Worm (Caenorhabditis elegans) whole organism, L4 larva: ENCODE data around the gene F52E1.3.

ENCODE experiments used
- F26F4.8 ChIP-seq: fragments of 200-800 bp; sonication (Bioruptor generic); conservative IDR thresholded peaks from 2 replicates; pipeline ENCODE4 v1.3.6; 2022; ENCODE audit warnings: missing genetic modification characterization, missing compliant biosample characterization
- F44E2.7 ChIP-seq: fragments of 200-800 bp; sonication (Bioruptor generic); IDR thresholded peaks from 2 replicates; pipeline ENCODE4 v2.1.2; 2022; ENCODE audit warnings: missing genetic modification characterization, missing compliant biosample characterization
- R02D3.7 ChIP-seq: fragments of 150-350 bp; sonication (generic microtip); optimal IDR thresholded peaks from 3 replicates; lab custom pipeline; 2014; ENCODE audit warnings: missing biosample characterization, missing genetic modification characterization
- Y5F2A.4 ChIP-seq: fragments of 200-800 bp; sonication (Bioruptor generic); optimal IDR thresholded peaks from 2 replicates; lab custom pipeline; 2018; ENCODE audit warnings: mild to moderate bottlenecking, missing genetic modification characterization, missing compliant biosample characterization
- ZK337.2 ChIP-seq: fragments of 200-800 bp; sonication (Bioruptor generic); IDR thresholded peaks from 2 replicates; pipeline ENCODE4 v1.3.6; 2022; ENCODE audit warnings: missing genetic modification reagents, missing genetic modification characterization, missing compliant biosample characterization
- aha-1 ChIP-seq: fragments of 150-350 bp; peaks from one replicate; lab custom pipeline; 2014; ENCODE audit warnings: missing biosample characterization, missing genetic modification characterization
- aly-2 ChIP-seq: sonication (generic microtip); optimal IDR thresholded peaks from 2 replicates; lab custom pipeline; 2018; ENCODE audit warnings: missing biosample characterization, missing genetic modification characterization
- ama-1 ChIP-seq: fragments of 150-350 bp; optimal IDR thresholded peaks from 2 replicates; lab custom pipeline; 2014; ENCODE audit warnings: inconsistent platforms, mixed read lengths
- attf-4 ChIP-seq: sonication (generic microtip); optimal IDR thresholded peaks from 3 replicates; lab custom pipeline; 2017; ENCODE audit warnings: missing biosample characterization, missing genetic modification characterization
- ceh-28 ChIP-seq: fragments of 150-350 bp; optimal IDR thresholded peaks from 2 replicates; lab custom pipeline; 2014; ENCODE audit warnings: missing biosample characterization, missing genetic modification reagents, missing genetic modification characterization
- ceh-32 ChIP-seq: sonication (generic microtip); optimal IDR thresholded peaks from 2 replicates; lab custom pipeline; 2016; ENCODE audit warnings: mild to moderate bottlenecking, missing genetic modification characterization, missing compliant biosample characterization; ENCODE audit not compliant: poor library complexity
- ceh-62 ChIP-seq: sonication (generic microtip); optimal IDR thresholded peaks from 2 replicates; lab custom pipeline; 2017; ENCODE audit warnings: missing biosample characterization, missing genetic modification characterization
- ces-1 ChIP-seq: fragments of 150-350 bp; sonication (generic microtip); optimal IDR thresholded peaks from 4 replicates; lab custom pipeline; 2014; ENCODE audit warnings: missing biosample characterization, missing genetic modification reagents, missing genetic modification characterization
- daf-16 ChIP-seq, 3 experiments: sonication (generic microtip); optimal IDR thresholded peaks; 2 replicates each; lab custom pipeline; 2016 to 2017; ENCODE audit warnings: missing genetic modification characterization in 3 of 3, missing genetic modification reagents in 3 of 3, mild to moderate bottlenecking in 2 of 3, missing compliant biosample characterization in 2 of 3, missing biosample characterization in 1 of 3, moderate library complexity in 1 of 3
- dmd-6 ChIP-seq: fragments of 200-800 bp; sonication (Bioruptor generic); IDR thresholded peaks from 2 replicates; pipeline ENCODE4 v1.3.6; 2022; ENCODE audit warnings: missing genetic modification reagents, missing genetic modification characterization, missing compliant biosample characterization
- dpl-1 ChIP-seq: fragments of 150-350 bp; optimal IDR thresholded peaks from 2 replicates; lab custom pipeline; 2014; ENCODE audit warnings: missing biosample characterization, missing genetic modification reagents, missing genetic modification characterization
- duxl-1 ChIP-seq: sonication (generic microtip); optimal IDR thresholded peaks from 2 replicates; lab custom pipeline; 2016; ENCODE audit warnings: mild to moderate bottlenecking, missing genetic modification characterization, moderate library complexity, missing compliant biosample characterization; ENCODE audit not compliant: poor library complexity
- dve-1 ChIP-seq: sonication (generic microtip); optimal IDR thresholded peaks from 2 replicates; lab custom pipeline; 2017; ENCODE audit warnings: antibody characterized with exemption, mild to moderate bottlenecking, missing genetic modification characterization, missing compliant biosample characterization; ENCODE audit not compliant: insufficient read depth
- gei-8 ChIP-seq: fragments of 200-800 bp; sonication (Bioruptor generic); optimal IDR thresholded peaks from 2 replicates; lab custom pipeline; 2018; ENCODE audit warnings: mild to moderate bottlenecking, missing genetic modification characterization, missing compliant biosample characterization
- hlh-11 ChIP-seq: fragments of 200-800 bp; sonication (Bioruptor generic); optimal IDR thresholded peaks from 2 replicates; lab custom pipeline; 2018; ENCODE audit warnings: mild to moderate bottlenecking, missing genetic modification characterization, missing compliant biosample characterization
- hmg-1.1 ChIP-seq: fragments of 200-800 bp; sonication (Bioruptor generic); IDR thresholded peaks from 2 replicates; pipeline ENCODE4 v1.3.6; 2022; ENCODE audit warnings: missing genetic modification reagents, missing genetic modification characterization, missing compliant biosample characterization
- lin-29 ChIP-seq: fragments of 200-800 bp; sonication (Bioruptor generic); IDR thresholded peaks from 2 replicates; pipeline ENCODE4 v1.3.6; 2022; ENCODE audit warnings: missing genetic modification reagents, missing genetic modification characterization, missing compliant biosample characterization
- lin-38 ChIP-seq: fragments of 200-800 bp; sonication (Bioruptor generic); IDR thresholded peaks from 2 replicates; pipeline ENCODE4 v1.3.6; 2022; ENCODE audit warnings: missing genetic modification reagents, missing genetic modification characterization, missing compliant biosample characterization
- madf-5 ChIP-seq, 2 experiments: fragments of 200-800 bp; sonication (Bioruptor generic); IDR thresholded peaks; 2 replicates each; pipeline ENCODE4 v1.3.6; 2022; ENCODE audit warnings: missing compliant biosample characterization in 2 of 2, missing genetic modification characterization in 2 of 2
- mep-1 ChIP-seq: fragments of 150-350 bp; sonication (generic microtip); optimal IDR thresholded peaks from 3 replicates; lab custom pipeline; 2014; ENCODE audit warnings: missing biosample characterization, missing genetic modification characterization
- mxl-2 ChIP-seq: fragments of 200-800 bp; sonication (Bioruptor generic); conservative IDR thresholded peaks from 2 replicates; pipeline ENCODE4 v1.3.6; 2022; ENCODE audit warnings: missing genetic modification reagents, missing genetic modification characterization, missing compliant biosample characterization
- nhr-111 ChIP-seq: fragments of 200-800 bp; sonication (Bioruptor generic); optimal IDR thresholded peaks from 2 replicates; lab custom pipeline; 2018; ENCODE audit warnings: mild to moderate bottlenecking, missing genetic modification characterization, missing compliant biosample characterization
- nhr-28 ChIP-seq: fragments of 150-350 bp; optimal IDR thresholded peaks from 2 replicates; lab custom pipeline; 2014; ENCODE audit warnings: missing biosample characterization, missing genetic modification characterization
- nhr-41 ChIP-seq: fragments of 200-800 bp; sonication (Bioruptor generic); IDR thresholded peaks from 2 replicates; pipeline ENCODE4 v1.3.6; 2022; ENCODE audit warnings: missing genetic modification reagents, missing genetic modification characterization, missing compliant biosample characterization
- nhr-6 ChIP-seq: fragments of 150-350 bp; optimal IDR thresholded peaks from 2 replicates; lab custom pipeline; 2014; ENCODE audit warnings: missing biosample characterization, missing genetic modification characterization
- pha-4 ChIP-seq, 2 experiments: fragments of 150-350 bp in 1 of 2; fragments of 200-800 bp in 1 of 2; sonication (Bioruptor generic) in 1 of 2; IDR thresholded peaks in 1 of 2; optimal IDR thresholded peaks in 1 of 2; 2 replicates each; pipeline versions ENCODE4 v1.3.6 to Lab custom; 2014 to 2022; ENCODE audit warnings: missing genetic modification characterization in 2 of 2, missing genetic modification reagents in 2 of 2, missing biosample characterization in 1 of 2, missing compliant biosample characterization in 1 of 2
- php-3 ChIP-seq: fragments of 200-800 bp; sonication (Bioruptor generic); IDR thresholded peaks from 2 replicates; pipeline ENCODE4 v1.3.6; 2022; ENCODE audit warnings: missing genetic modification reagents, missing genetic modification characterization, missing compliant biosample characterization
- pqm-1 ChIP-seq: sonication (generic microtip); optimal IDR thresholded peaks from 2 replicates; lab custom pipeline; 2017; ENCODE audit warnings: missing biosample characterization, missing genetic modification characterization
- set-16 ChIP-seq: fragments of 200-800 bp; sonication (Bioruptor generic); IDR thresholded peaks from 2 replicates; pipeline ENCODE4 v1.3.6; 2022; ENCODE audit warnings: missing genetic modification reagents, missing genetic modification characterization, missing compliant biosample characterization
- snpc-1.2 ChIP-seq: fragments of 200-800 bp; sonication (Bioruptor generic); IDR thresholded peaks from 2 replicates; pipeline ENCODE4 v1.3.6; 2022; ENCODE audit warnings: missing genetic modification reagents, missing genetic modification characterization, missing compliant biosample characterization
- spr-1 ChIP-seq: sonication (generic microtip); optimal IDR thresholded peaks from 2 replicates; lab custom pipeline; 2016; ENCODE audit warnings: mild to moderate bottlenecking, missing genetic modification characterization, missing compliant biosample characterization
- tag-97 ChIP-seq: fragments of 200-800 bp; sonication (Bioruptor generic); IDR thresholded peaks from 2 replicates; pipeline ENCODE4 v1.3.6; 2022; ENCODE audit warnings: missing genetic modification characterization, missing compliant biosample characterization
- tra-1 ChIP-seq: fragments of 200-800 bp; sonication (Bioruptor generic); IDR thresholded peaks from 2 replicates; pipeline ENCODE4 v1.3.6; 2022; ENCODE audit warnings: missing genetic modification reagents, missing genetic modification characterization, missing compliant biosample characterization
- vab-7 ChIP-seq: fragments of 200-800 bp; sonication (Bioruptor generic); IDR thresholded peaks from 2 replicates; pipeline ENCODE4 v1.3.6; 2022; ENCODE audit warnings: missing genetic modification reagents, missing genetic modification characterization, missing compliant biosample characterization
- zag-1 ChIP-seq: fragments of 150-350 bp; optimal IDR thresholded peaks from 2 replicates; lab custom pipeline; 2014; ENCODE audit warnings: missing biosample characterization, missing genetic modification characterization
- zip-11 ChIP-seq: fragments of 200-800 bp; sonication (Bioruptor generic); IDR thresholded peaks from 2 replicates; pipeline ENCODE4 v1.3.6; 2022; ENCODE audit warnings: missing genetic modification characterization, missing compliant biosample characterization
- zip-2 ChIP-seq: fragments of 150-350 bp; optimal IDR thresholded peaks from 2 replicates; lab custom pipeline; 2014; ENCODE audit warnings: missing biosample characterization, missing genetic modification characterization
- ztf-7 ChIP-seq: fragments of 150-350 bp; optimal IDR thresholded peaks from 2 replicates; lab custom pipeline; 2014; ENCODE audit warnings: missing biosample characterization, missing genetic modification characterization

Gene F52E1.3

ce11 chrV:8403152-8403551 is 8.6 kb downstream of the F52E1.3 start (continued):
- TF ChIP-seq pqm-1 (tag; lab: Kevin White, UChicago) (peak; percentile 32), dmd-6 (GFP tag; lab: Robert Waterston, UW) (peak; percentile 60)
- TF ChIP-seq, all 104 proteins: peak for 14

ce11 chrV:8403916-8404315 is 9.3 kb downstream of the F52E1.3 start:
- TF ChIP-seq pqm-1 (tag; lab: Kevin White, UChicago) (peak; percentile 4), hlh-11 (tag; lab: Kevin White, UChicago) (peak; percentile 27), mxl-2 (GFP tag; lab: Robert Waterston, UW) (no peak), ZK337.2 (GFP tag; lab: Robert Waterston, UW) (no peak), ceh-62 (tag; lab: Kevin White, UChicago) (no peak), dve-1 (tag; lab: Kevin White, UChicago) (peak; percentile 41), aly-2 (tag; lab: Kevin White, UChicago) (no peak), daf-16 (GFP tag; optimal IDR thresholded peaks at IDR 0.05; lab: Kevin White, UChicago) (no peak), daf-16 (tag; optimal IDR thresholded peaks at IDR 0.05; lab: Kevin White, UChicago) (peak; percentile 55)

ce11 chrV:8404339-8404738 is 9.7 kb downstream of the F52E1.3 start:
- TF ChIP-seq spr-1 (tag; lab: Kevin White, UChicago) (no peak), ztf-7 (tag; lab: Kevin White, UChicago) (no peak), hmg-1.1 (GFP tag; lab: Robert Waterston, UW) (0 out of 2 replicates have a peak, but pooled peaks have one; percentile 12), zip-11 (no peak), aha-1 (peak; percentile 12), F44E2.7 (GFP tag; lab: Robert Waterston, UW) (no peak), nhr-28 (tag; lab: Kevin White, UChicago) (peak; percentile 35)

ce11 chrV:8406155-8406554 is 11.6 kb downstream of the F52E1.3 start:
- TF ChIP-seq nhr-6 (tag; lab: Kevin White, UChicago) = no peak
- no peak for TF ChIP-seq dpl-1 (GFP tag; lab: Kevin White, UChicago)

- no peak for TF ChIP-seq R02D3.7
- no peak for TF ChIP-seq tag-97 (GFP tag; lab: Robert Waterston, UW)
- TF ChIP-seq zag-1 (tag; lab: Kevin White, UChicago) = no peak
- no peak for TF ChIP-seq vab-7
- no peak for TF ChIP-seq F26F4.8
- TF ChIP-seq nhr-41 (GFP tag; lab: Robert Waterston, UW) = no peak
- no peak for TF ChIP-seq ztf-7 (tag; lab: Kevin White, UChicago)
- TF ChIP-seq Y5F2A.4 (GFP tag; lab: Kevin White, UChicago) = no peak
- TF ChIP-seq snpc-1.2 = no peak
- no peak for TF ChIP-seq zip-2
- no peak for TF ChIP-seq php-3 (GFP tag; lab: Robert Waterston, UW)
- no peak for TF ChIP-seq aly-2 (tag; lab: Kevin White, UChicago)
- no peak for TF ChIP-seq gei-8 (GFP tag; lab: Kevin White, UChicago)
- no peak for TF ChIP-seq ceh-62 (tag; lab: Kevin White, UChicago)
- TF ChIP-seq set-16 = no peak
- no peak for TF ChIP-seq ama-1 (lab: Kevin White, UChicago)
- TF ChIP-seq ces-1 (GFP tag; lab: Kevin White, UChicago) = no peak
- no peak for TF ChIP-seq nhr-111
- TF ChIP-seq mep-1 = no peak
- no peak for TF ChIP-seq F44E2.7 (GFP tag; lab: Robert Waterston, UW)
- no peak for TF ChIP-seq ceh-28 (tag; lab: Kevin White, UChicago)
- no peak for TF ChIP-seq pha-4 (GFP tag; IDR thresholded peaks at IDR 0.05; lab: Robert Waterston, UW)
- TF ChIP-seq pha-4 (tag; optimal IDR thresholded peaks at IDR 0.05; lab: Kevin White, UChicago) = peak; percentile 35
- no peak for TF ChIP-seq ceh-32 (tag; lab: Kevin White, UChicago)
- no peak for TF ChIP-seq duxl-1
- no peak for TF ChIP-seq lin-38
- no peak for TF ChIP-seq attf-4
- TF ChIP-seq tra-1 (GFP tag; lab: Robert Waterston, UW) = no peak
- no peak for TF ChIP-seq lin-29 (GFP tag; lab: Robert Waterston, UW)
- no peak for TF ChIP-seq madf-5 (GFP tag; IDR thresholded peaks at IDR 0.05; lab: Robert Waterston, UW)
- TF ChIP-seq aha-1 = no peak
- peak; percentile 18 for TF ChIP-seq hlh-11 (tag; lab: Kevin White, UChicago)
Measured at ce11 chrV:8406911-8407310, 12.3 kb downstream of the F52E1.3 start.
